Worm (Caenorhabditis elegans) whole organism, L4 larva: Measurements from ENCODE around the gene cah-3.
"Not testable (repeated sequence)": the region's sequence is repeated elsewhere in the genome, so short reads cannot be mapped to it uniquely, and the experiment has no call there.

Source experiments
- F37D6.2 ChIP-seq: sonication (generic microtip); optimal IDR thresholded peaks from 2 replicates; lab custom pipeline; 2016; ENCODE audit warnings: mild to moderate bottlenecking, missing genetic modification characterization, missing compliant biosample characterization
- F44E2.7 ChIP-seq: fragments of 200-800 bp; sonication (Bioruptor generic); IDR thresholded peaks from 2 replicates; pipeline ENCODE4 v2.1.2; 2022; ENCODE audit warnings: missing genetic modification characterization, missing compliant biosample characterization
- T20F7.1 ChIP-seq: fragments of 200-800 bp; sonication (Bioruptor generic); optimal IDR thresholded peaks from 2 replicates; lab custom pipeline; 2018; ENCODE audit warnings: mild to moderate bottlenecking, missing genetic modification characterization, missing compliant biosample characterization
- T26A8.4 ChIP-seq: fragments of 200-800 bp; sonication (Bioruptor generic); IDR thresholded peaks from 2 replicates; pipeline ENCODE4 v1.3.6; 2022; ENCODE audit warnings: missing genetic modification characterization, missing compliant biosample characterization
- ZK546.5 ChIP-seq, 2 experiments: sonication (generic microtip); optimal IDR thresholded peaks; 2 replicates each; lab custom pipeline; 2017; ENCODE audit warnings: missing biosample characterization in 2 of 2, missing genetic modification characterization in 2 of 2
- aha-1 ChIP-seq: fragments of 150-350 bp; peaks from one replicate; lab custom pipeline; 2014; ENCODE audit warnings: missing biosample characterization, missing genetic modification characterization
- ama-1 ChIP-seq: fragments of 150-350 bp; optimal IDR thresholded peaks from 2 replicates; lab custom pipeline; 2014; ENCODE audit warnings: inconsistent platforms, mixed read lengths
- attf-4 ChIP-seq: sonication (generic microtip); optimal IDR thresholded peaks from 3 replicates; lab custom pipeline; 2017; ENCODE audit warnings: missing biosample characterization, missing genetic modification characterization
- ceh-32 ChIP-seq: sonication (generic microtip); optimal IDR thresholded peaks from 2 replicates; lab custom pipeline; 2016; ENCODE audit warnings: mild to moderate bottlenecking, missing genetic modification characterization, missing compliant biosample characterization; ENCODE audit not compliant: poor library complexity
- ceh-82 ChIP-seq: sonication (generic microtip); optimal IDR thresholded peaks from 2 replicates; lab custom pipeline; 2017; ENCODE audit warnings: missing biosample characterization, missing genetic modification characterization
- daf-16 ChIP-seq, 3 experiments: sonication (generic microtip); optimal IDR thresholded peaks; 2 replicates each; lab custom pipeline; 2016 to 2017; ENCODE audit warnings: missing genetic modification characterization in 3 of 3, missing genetic modification reagents in 3 of 3, mild to moderate bottlenecking in 2 of 3, missing compliant biosample characterization in 2 of 3, missing biosample characterization in 1 of 3, moderate library complexity in 1 of 3
- daf-8 ChIP-seq: fragments of 200-800 bp; sonication (Bioruptor generic); IDR thresholded peaks from 2 replicates; pipeline ENCODE4 v1.3.6; 2022; ENCODE audit warnings: missing genetic modification characterization, missing compliant biosample characterization
- dmd-6 ChIP-seq: fragments of 200-800 bp; sonication (Bioruptor generic); IDR thresholded peaks from 2 replicates; pipeline ENCODE4 v1.3.6; 2022; ENCODE audit warnings: missing genetic modification reagents, missing genetic modification characterization, missing compliant biosample characterization
- dmd-8 ChIP-seq: fragments of 200-800 bp; sonication (Bioruptor generic); IDR thresholded peaks from 2 replicates; pipeline ENCODE4 v1.3.6; 2022; ENCODE audit warnings: missing genetic modification characterization, missing compliant biosample characterization
- hif-1 ChIP-seq, 2 experiments: sonication (generic microtip); optimal IDR thresholded peaks; 2 replicates each; lab custom pipeline; 2016 to 2017; ENCODE audit warnings: missing compliant biosample characterization in 2 of 2, missing genetic modification characterization in 2 of 2, missing genetic modification reagents in 2 of 2, missing genotype in 2 of 2, mild to moderate bottlenecking in 1 of 2
- hmg-1.1 ChIP-seq: fragments of 200-800 bp; sonication (Bioruptor generic); IDR thresholded peaks from 2 replicates; pipeline ENCODE4 v1.3.6; 2022; ENCODE audit warnings: missing genetic modification reagents, missing genetic modification characterization, missing compliant biosample characterization
- jun-1 ChIP-seq: fragments of 150-350 bp; optimal IDR thresholded peaks from 2 replicates; lab custom pipeline; 2014; ENCODE audit warnings: missing biosample characterization, missing genetic modification reagents, missing genetic modification characterization
- lin-38 ChIP-seq: fragments of 200-800 bp; sonication (Bioruptor generic); IDR thresholded peaks from 2 replicates; pipeline ENCODE4 v1.3.6; 2022; ENCODE audit warnings: missing genetic modification reagents, missing genetic modification characterization, missing compliant biosample characterization
- mes-2 ChIP-seq: sonication (generic microtip); optimal IDR thresholded peaks from 2 replicates; lab custom pipeline; 2016; ENCODE audit warnings: missing genotype, mild to moderate bottlenecking, missing genetic modification characterization, missing compliant biosample characterization; ENCODE audit not compliant: poor library complexity, severe bottlenecking
- nhr-10 ChIP-seq: fragments of 150-350 bp; optimal IDR thresholded peaks from 2 replicates; lab custom pipeline; 2014; ENCODE audit warnings: missing biosample characterization, missing genetic modification characterization
- nhr-102 ChIP-seq: sonication (generic microtip); optimal IDR thresholded peaks from 2 replicates; lab custom pipeline; 2016; ENCODE audit warnings: mild to moderate bottlenecking, missing genetic modification characterization, moderate library complexity, missing compliant biosample characterization
- nhr-111 ChIP-seq: fragments of 200-800 bp; sonication (Bioruptor generic); optimal IDR thresholded peaks from 2 replicates; lab custom pipeline; 2018; ENCODE audit warnings: mild to moderate bottlenecking, missing genetic modification characterization, missing compliant biosample characterization
- nhr-28 ChIP-seq: fragments of 150-350 bp; optimal IDR thresholded peaks from 2 replicates; lab custom pipeline; 2014; ENCODE audit warnings: missing biosample characterization, missing genetic modification characterization
- nhr-41 ChIP-seq: fragments of 200-800 bp; sonication (Bioruptor generic); IDR thresholded peaks from 2 replicates; pipeline ENCODE4 v1.3.6; 2022; ENCODE audit warnings: missing genetic modification reagents, missing genetic modification characterization, missing compliant biosample characterization
- nhr-48 ChIP-seq: sonication (generic microtip); optimal IDR thresholded peaks from 2 replicates; lab custom pipeline; 2016; ENCODE audit warnings: mild to moderate bottlenecking, missing genetic modification characterization, missing compliant biosample characterization
- pha-4 ChIP-seq, 2 experiments: fragments of 150-350 bp in 1 of 2; fragments of 200-800 bp in 1 of 2; sonication (Bioruptor generic) in 1 of 2; IDR thresholded peaks in 1 of 2; optimal IDR thresholded peaks in 1 of 2; 2 replicates each; pipeline versions ENCODE4 v1.3.6 to Lab custom; 2014 to 2022; ENCODE audit warnings: missing genetic modification characterization in 2 of 2, missing genetic modification reagents in 2 of 2, missing biosample characterization in 1 of 2, missing compliant biosample characterization in 1 of 2
- saeg-2 ChIP-seq: fragments of 200-800 bp; sonication (Bioruptor generic); IDR thresholded peaks from 2 replicates; pipeline ENCODE4 v1.3.6; 2022; ENCODE audit warnings: missing genetic modification reagents, missing genetic modification characterization, missing compliant biosample characterization
- set-16 ChIP-seq: fragments of 200-800 bp; sonication (Bioruptor generic); IDR thresholded peaks from 2 replicates; pipeline ENCODE4 v1.3.6; 2022; ENCODE audit warnings: missing genetic modification reagents, missing genetic modification characterization, missing compliant biosample characterization
- skn-1 ChIP-seq: fragments of 150-350 bp; optimal IDR thresholded peaks from 2 replicates; lab custom pipeline; 2014; ENCODE audit warnings: missing biosample characterization, missing genetic modification characterization
- snpc-1.2 ChIP-seq: fragments of 200-800 bp; sonication (Bioruptor generic); IDR thresholded peaks from 2 replicates; pipeline ENCODE4 v1.3.6; 2022; ENCODE audit warnings: missing genetic modification reagents, missing genetic modification characterization, missing compliant biosample characterization
- snpc-4 ChIP-seq: fragments of 150-350 bp; optimal IDR thresholded peaks from 2 replicates; lab custom pipeline; 2014; ENCODE audit warnings: missing biosample characterization, missing genetic modification characterization
- tag-97 ChIP-seq: fragments of 200-800 bp; sonication (Bioruptor generic); IDR thresholded peaks from 2 replicates; pipeline ENCODE4 v1.3.6; 2022; ENCODE audit warnings: missing genetic modification characterization, missing compliant biosample characterization
- unc-39 ChIP-seq: sonication (generic microtip); optimal IDR thresholded peaks from 2 replicates; lab custom pipeline; 2017; ENCODE audit warnings: missing biosample characterization, missing genetic modification characterization
- unc-62 ChIP-seq, 3 experiments: fragments of 150-350 bp in 1 of 3; sonication (generic microtip); optimal IDR thresholded peaks in 2 of 3; peaks in 1 of 3; 1 replicate in 1 of 3; 2 replicates in 2 of 3; lab custom pipeline; 2014 to 2017; ENCODE audit warnings: missing biosample characterization in 3 of 3, missing genetic modification characterization in 3 of 3, missing genetic modification reagents in 3 of 3, missing genotype in 1 of 3
- zag-1 ChIP-seq: fragments of 150-350 bp; optimal IDR thresholded peaks from 2 replicates; lab custom pipeline; 2014; ENCODE audit warnings: missing biosample characterization, missing genetic modification characterization
- zfp-3 ChIP-seq: fragments of 200-800 bp; sonication (Bioruptor generic); conservative IDR thresholded peaks from 2 replicates; pipeline ENCODE4 v1.3.6; 2022; ENCODE audit warnings: missing genetic modification reagents, missing genetic modification characterization, missing compliant biosample characterization
- ztf-11 ChIP-seq: fragments of 150-350 bp; optimal IDR thresholded peaks from 2 replicates; lab custom pipeline; 2014; ENCODE audit warnings: missing biosample characterization, missing genetic modification characterization

cah-3 gene

ce11 chrX:16502997-16503396, 15.7 kb downstream of the cah-3 start (continued):
- TF ChIP-seq unc-62 (GFP tag; optimal IDR thresholded peaks at IDR 0.05 in 1 of 2; lab: Kevin White, UChicago): peak in 1 of 2 experiments; percentile 89
- TF ChIP-seq unc-62 (tag; optimal IDR thresholded peaks at IDR 0.05; lab: Kevin White, UChicago): no peak
- TF ChIP-seq, all 104 proteins: peak for 18

- TF ChIP-seq daf-8: no peak
- TF ChIP-seq ceh-32 (tag; lab: Kevin White, UChicago): no peak
- TF ChIP-seq snpc-4 (tag; lab: Kevin White, UChicago): no peak
- TF ChIP-seq nhr-41: no peak
- no peak for TF ChIP-seq hif-1 (tag; optimal IDR thresholded peaks at IDR 0.05; lab: Kevin White, UChicago)
- no peak for TF ChIP-seq F44E2.7
- no peak for TF ChIP-seq zfp-3
- TF ChIP-seq, all 104 proteins: peak for 0
Observed at ce11 chrX:16505348-16505747, 18.1 kb downstream of the cah-3 start, which contains the start of gene T25D1.3. TSS of gene T25D1.3 (plus strand) at chrX:16505648.

ce11 chrX:16509607-16510006, 22.3 kb downstream of the cah-3 start:
- TF ChIP-seq T20F7.1 (GFP tag; lab: Kevin White, UChicago): peak; percentile 64

- TF ChIP-seq pha-4 (GFP tag; IDR thresholded peaks at IDR 0.05; lab: Robert Waterston, UW); pha-4 (tag; optimal IDR thresholded peaks at IDR 0.05; lab: Kevin White, UChicago); jun-1 (tag; lab: Kevin White, UChicago); aha-1 (tag; lab: Kevin White, UChicago): not testable (repeated sequence)
- TF ChIP-seq, all 104 proteins: peak for 0; not testable (repeated sequence) for 104
Observed at ce11 chrX:16515265-16515664, 28.0 kb downstream of the cah-3 start, which contains the start of gene T25D1.2. TSS of gene T25D1.2 (plus strand) at chrX:16515565.

ce11 chrX:16518771-16519170, 31.5 kb downstream of the cah-3 start:
- TF ChIP-seq unc-62 (GFP tag; optimal IDR thresholded peaks at IDR 0.05 in 1 of 2; lab: Kevin White, UChicago) (peak in 1 of 2 experiments; percentile 96), unc-62 (tag; optimal IDR thresholded peaks at IDR 0.05; lab: Kevin White, UChicago) (no peak), attf-4 (no peak)

- TF ChIP-seq tag-97 (GFP tag; lab: Robert Waterston, UW) (no peak), ceh-82 (tag; lab: Kevin White, UChicago) (no peak), daf-16 (GFP tag; optimal IDR thresholded peaks at IDR 0.05; lab: Kevin White, UChicago) (no peak), daf-16 (tag; optimal IDR thresholded peaks at IDR 0.05; lab: Kevin White, UChicago) (no peak), F37D6.2 (tag; lab: Kevin White, UChicago) (no peak), lin-38 (no peak), zag-1 (tag; lab: Kevin White, UChicago) (no peak), nhr-102 (tag; lab: Kevin White, UChicago) (no peak), hmg-1.1 (GFP tag; lab: Robert Waterston, UW) (no peak)
Observed at ce11 chrX:16519517-16519916, 32.2 kb downstream of the cah-3 start, which contains the start of gene T25D1.1. TSS of gene T25D1.1 (plus strand) at chrX:16519817.

ce11 chrX:16521722-16522121, 34.4 kb downstream of the cah-3 start:
- no peak for TF ChIP-seq dmd-6 (GFP tag; lab: Robert Waterston, UW)
- no peak for TF ChIP-seq set-16 (GFP tag; lab: Robert Waterston, UW)
- TF ChIP-seq snpc-1.2 (GFP tag; lab: Robert Waterston, UW): no peak
- TF ChIP-seq nhr-28: no peak
- TF ChIP-seq nhr-10 (tag; lab: Kevin White, UChicago): no peak
- no peak for TF ChIP-seq nhr-102 (tag; lab: Kevin White, UChicago)
- no peak for TF ChIP-seq dmd-8 (GFP tag; lab: Robert Waterston, UW)
- no peak for TF ChIP-seq saeg-2 (GFP tag; lab: Robert Waterston, UW)
- no peak for TF ChIP-seq nhr-48
- no peak for TF ChIP-seq daf-16 (GFP tag; optimal IDR thresholded peaks at IDR 0.05; lab: Kevin White, UChicago)
- no peak for TF ChIP-seq daf-16 (tag; optimal IDR thresholded peaks at IDR 0.05; lab: Kevin White, UChicago)
- no peak for TF ChIP-seq ama-1 (lab: Kevin White, UChicago)
- TF ChIP-seq ZK546.5 (tag; optimal IDR thresholded peaks at IDR 0.05; lab: Kevin White, UChicago): no peak
- no peak for TF ChIP-seq attf-4
- no peak for TF ChIP-seq nhr-111 (GFP tag; lab: Kevin White, UChicago)
- TF ChIP-seq mes-2 (tag; lab: Kevin White, UChicago): no peak
- no peak for TF ChIP-seq ztf-11 (tag; lab: Kevin White, UChicago)
- no peak for TF ChIP-seq skn-1
- TF ChIP-seq aha-1 (tag; lab: Kevin White, UChicago): no peak
- no peak for TF ChIP-seq unc-39 (tag; lab: Kevin White, UChicago)
- no peak for TF ChIP-seq T26A8.4 (GFP tag; lab: Robert Waterston, UW)
